Worm (Caenorhabditis elegans) whole organism, young adult: ENCODE data around the gene nspc-10.

Experiments
- D2030.7 ChIP-seq: fragments of 200-800 bp; sonication (Bioruptor generic); IDR thresholded peaks from 2 replicates; pipeline ENCODE4 v1.3.6; 2022; ENCODE audit warnings: missing genetic modification reagents, missing genetic modification characterization, missing compliant biosample characterization
- F49E8.2 ChIP-seq: sonication (generic microtip); optimal IDR thresholded peaks from 3 replicates; lab custom pipeline; 2017; ENCODE audit warnings: missing genetic modification characterization, mild to moderate bottlenecking, missing compliant biosample characterization, antibody characterized with exemption, moderate library complexity; ENCODE audit not compliant: insufficient read depth
- Y79H2A.3 ChIP-seq: fragments of 200-800 bp; sonication (Bioruptor generic); conservative IDR thresholded peaks from 2 replicates; pipeline ENCODE4 v1.3.6; 2022; ENCODE audit warnings: missing genetic modification reagents, missing genetic modification characterization, missing compliant biosample characterization
- ama-1 ChIP-seq, 3 experiments: fragments of 150-350 bp in 1 of 3; sonication (generic microtip) in 2 of 3; optimal IDR thresholded peaks; 2 replicates each; lab custom pipeline; 2014 to 2018; ENCODE audit warnings: missing biosample characterization in 2 of 3, missing genetic modification characterization in 2 of 3, missing genetic modification reagents in 2 of 3
- hlh-12 ChIP-seq: sonication (generic microtip); optimal IDR thresholded peaks from 2 replicates; lab custom pipeline; 2016; ENCODE audit warnings: missing genetic modification characterization, missing compliant biosample characterization
- hmg-20 ChIP-seq: fragments of 200-800 bp; sonication (Bioruptor generic); IDR thresholded peaks from 2 replicates; pipeline ENCODE4 v1.3.6; 2022; ENCODE audit warnings: missing genetic modification reagents, missing genetic modification characterization, missing compliant biosample characterization
- lir-1 ChIP-seq: fragments of 200-800 bp; sonication (Bioruptor generic); conservative IDR thresholded peaks from 2 replicates; pipeline ENCODE4 v1.3.6; 2022; ENCODE audit warnings: missing genetic modification reagents, missing genetic modification characterization, missing compliant biosample characterization
- mcd-1 ChIP-seq: fragments of 200-800 bp; sonication (Bioruptor generic); IDR thresholded peaks from 2 replicates; pipeline ENCODE4 v1.3.6; 2022; ENCODE audit warnings: missing genetic modification reagents, missing genetic modification characterization, missing compliant biosample characterization
- somi-1 ChIP-seq: fragments of 200-800 bp; sonication (Bioruptor generic); optimal IDR thresholded peaks from 2 replicates; lab custom pipeline; 2018; ENCODE audit warnings: mild to moderate bottlenecking, missing genetic modification characterization, missing compliant biosample characterization
- ztf-18 ChIP-seq: sonication (generic microtip); optimal IDR thresholded peaks from 2 replicates; lab custom pipeline; 2016; ENCODE audit warnings: missing genotype, mild to moderate bottlenecking, missing genetic modification characterization, missing compliant biosample characterization

- no peak for TF ChIP-seq D2030.7
- TF ChIP-seq ztf-18, result no peak
- TF ChIP-seq lir-1 (GFP tag; lab: Robert Waterston, UW), result no peak
- TF ChIP-seq ama-1 (optimal IDR thresholded peaks at IDR 0.05; lab: Kevin White, UChicago), result no peak
- TF ChIP-seq ama-1 (GFP tag; optimal IDR thresholded peaks at IDR 0.05; lab: Kevin White, UChicago), result no peak
- no peak for TF ChIP-seq Y79H2A.3 (GFP tag; lab: Robert Waterston, UW)
- no peak for TF ChIP-seq somi-1 (GFP tag; lab: Kevin White, UChicago)
- TF ChIP-seq hmg-20 (GFP tag; lab: Robert Waterston, UW), result no peak
- no peak for TF ChIP-seq F49E8.2
- no peak for TF ChIP-seq mcd-1 (GFP tag; lab: Robert Waterston, UW)
- no peak for TF ChIP-seq hlh-12 (tag; lab: Kevin White, UChicago)
Measured at ce11 chrX:12299834-12300233, 43.6 kb upstream of the nspc-10 start, which contains the start of gene W06D11.5.
